Worm (Caenorhabditis elegans) whole organism, midembryonic: ENCODE results near the gene hpo-7.

Experiments
- T22C8.4 ChIP-seq: fragments of 200-800 bp; sonication (Bioruptor generic); IDR thresholded peaks from 2 replicates; pipeline ENCODE4 v1.3.6; 2022; ENCODE audit warnings: missing genetic modification characterization, missing compliant biosample characterization
- cog-1 ChIP-seq: sonication (generic microtip); optimal IDR thresholded peaks from 2 replicates; lab custom pipeline; 2016; ENCODE audit warnings: missing genetic modification characterization, missing compliant biosample characterization
- flt-1 ChIP-seq: fragments of 200-800 bp; sonication (Bioruptor generic); IDR thresholded peaks from 2 replicates; pipeline ENCODE4 v1.3.6; 2022; ENCODE audit warnings: missing genetic modification characterization, missing compliant biosample characterization
- klf-2 ChIP-seq: fragments of 200-800 bp; sonication (Bioruptor generic); conservative IDR thresholded peaks from 2 replicates; pipeline ENCODE4 v1.3.6; 2022; ENCODE audit warnings: missing genetic modification reagents, missing genetic modification characterization, missing compliant biosample characterization
- ztf-29 ChIP-seq: fragments of 200-800 bp; sonication (Bioruptor generic); IDR thresholded peaks from 2 replicates; pipeline ENCODE4 v1.3.6; 2022; ENCODE audit warnings: missing genetic modification reagents, missing genetic modification characterization, missing compliant biosample characterization

DNA sequence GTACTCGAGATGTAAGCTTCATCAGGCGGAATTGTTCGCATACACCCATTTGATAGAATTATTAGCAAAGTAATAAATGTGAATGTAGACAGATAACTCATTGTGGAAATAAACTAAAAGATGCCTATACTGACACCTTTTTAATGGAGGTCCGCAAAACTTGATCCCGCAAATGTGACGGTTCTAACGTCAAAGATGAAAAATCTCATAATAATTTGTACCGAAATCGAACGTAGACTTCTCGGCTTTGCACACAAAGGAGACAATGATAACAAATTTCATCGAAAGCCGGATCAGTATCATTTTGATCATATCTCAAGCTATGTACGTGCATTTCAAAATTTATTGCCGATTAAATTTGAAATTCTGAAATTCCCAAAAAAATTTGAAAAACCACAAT lies 27.2 kb downstream of the hpo-7 start, which contains the start of gene R52.4:
- TF ChIP-seq flt-1 (GFP tag; lab: Robert Waterston, UW), result no peak
- TF ChIP-seq cog-1 (tag; lab: Kevin White, UChicago), result no peak
- no peak for TF ChIP-seq klf-2
- TF ChIP-seq T22C8.4 (GFP tag; lab: Robert Waterston, UW), result no peak
- TF ChIP-seq ztf-29 (GFP tag; lab: Robert Waterston, UW), result no peak
